Worm (Caenorhabditis elegans) whole organism, late embryonic: ENCODE results near the gene tni-1.
A peak's percentile ranks its signal among the peaks of the same experiment; 100 is the strongest.

Experiments used
- C38D4.7 ChIP-seq: fragments of 200-800 bp; sonication (Bioruptor generic); optimal IDR thresholded peaks from 2 replicates; lab custom pipeline; 2018; ENCODE audit warnings: mild to moderate bottlenecking, missing genetic modification characterization, moderate library complexity, missing compliant biosample characterization
- T23F11.4 ChIP-seq: fragments of 200-800 bp; sonication (Bioruptor generic); optimal IDR thresholded peaks from 2 replicates; lab custom pipeline; 2018; ENCODE audit warnings: mild to moderate bottlenecking, missing genetic modification characterization, missing compliant biosample characterization
- ahr-1 ChIP-seq: sonication (generic microtip); optimal IDR thresholded peaks from 2 replicates; lab custom pipeline; 2016; ENCODE audit warnings: missing genetic modification characterization, missing compliant biosample characterization
- ceh-31 ChIP-seq: sonication (generic microtip); optimal IDR thresholded peaks from 2 replicates; lab custom pipeline; 2016; ENCODE audit warnings: missing genetic modification characterization, missing compliant biosample characterization
- ceh-45 ChIP-seq: fragments of 200-800 bp; sonication (Bioruptor generic); IDR thresholded peaks from 2 replicates; pipeline ENCODE4 v1.3.6; 2022; ENCODE audit warnings: missing genetic modification reagents, missing genetic modification characterization, missing compliant biosample characterization
- elt-2 ChIP-seq: sonication (generic microtip); optimal IDR thresholded peaks from 2 replicates; lab custom pipeline; 2016; ENCODE audit warnings: missing genetic modification reagents, missing genetic modification characterization, missing compliant biosample characterization
- hlh-8 ChIP-seq: sonication (generic microtip); optimal IDR thresholded peaks from 2 replicates; lab custom pipeline; 2016; ENCODE audit warnings: missing genotype, missing genetic modification characterization, missing compliant biosample characterization
- mec-3 ChIP-seq: sonication (generic microtip); optimal IDR thresholded peaks from 2 replicates; lab custom pipeline; 2016; ENCODE audit warnings: borderline replicate concordance, missing genetic modification characterization, missing compliant biosample characterization
- nhr-232 ChIP-seq: sonication (generic microtip); optimal IDR thresholded peaks from 2 replicates; lab custom pipeline; 2016; ENCODE audit warnings: missing genetic modification characterization, missing compliant biosample characterization
- npax-4 ChIP-seq: sonication (generic microtip); optimal IDR thresholded peaks from 2 replicates; lab custom pipeline; 2016; ENCODE audit warnings: missing genetic modification characterization, missing compliant biosample characterization
- pat-9 ChIP-seq: fragments of 200-800 bp; sonication (Bioruptor generic); optimal IDR thresholded peaks from 2 replicates; lab custom pipeline; 2018; ENCODE audit warnings: mild to moderate bottlenecking, missing genetic modification characterization, moderate library complexity, missing compliant biosample characterization
- pha-2 ChIP-seq: sonication (generic microtip); optimal IDR thresholded peaks from 2 replicates; lab custom pipeline; 2017; ENCODE audit warnings: mild to moderate bottlenecking, missing genetic modification characterization, missing compliant biosample characterization
- pros-1 ChIP-seq: fragments of 150-350 bp; optimal IDR thresholded peaks from 2 replicates; lab custom pipeline; 2014; ENCODE audit warnings: missing biosample characterization, missing genetic modification reagents, missing genetic modification characterization
- ref-2 ChIP-seq: sonication (generic microtip); optimal IDR thresholded peaks from 2 replicates; lab custom pipeline; 2016; ENCODE audit warnings: missing genetic modification characterization, missing compliant biosample characterization
- sox-2 ChIP-seq: fragments of 200-800 bp; sonication (Bioruptor generic); IDR thresholded peaks from 2 replicates; pipeline ENCODE4 v1.3.6; 2022; ENCODE audit warnings: missing genetic modification reagents, missing genetic modification characterization, missing compliant biosample characterization
- unc-42 ChIP-seq: sonication (generic microtip); optimal IDR thresholded peaks from 2 replicates; lab custom pipeline; 2016; ENCODE audit warnings: missing genotype, missing genetic modification characterization, missing compliant biosample characterization
- unc-86 ChIP-seq: sonication (generic microtip); optimal IDR thresholded peaks from 2 replicates; lab custom pipeline; 2016; ENCODE audit warnings: missing genetic modification characterization, missing compliant biosample characterization
- zip-5 ChIP-seq: sonication (generic microtip); optimal IDR thresholded peaks from 2 replicates; lab custom pipeline; 2016; ENCODE audit warnings: missing genetic modification characterization, missing compliant biosample characterization

tni-1 gene

ce11 chrX:11328710-11329109 lies 48.6 kb downstream of the tni-1 start:
- TF ChIP-seq C38D4.7 (GFP tag; lab: Kevin White, UChicago) = no peak
- no peak for TF ChIP-seq mec-3
- TF ChIP-seq unc-42 (tag; lab: Kevin White, UChicago) = peak; percentile 87
- no peak for TF ChIP-seq pha-2
- TF ChIP-seq ref-2 = no peak

- TF ChIP-seq ceh-45 (GFP tag; lab: Robert Waterston, UW) = no peak
- no peak for TF ChIP-seq ceh-31
- no peak for TF ChIP-seq npax-4 (tag; lab: Kevin White, UChicago)
- no peak for TF ChIP-seq ahr-1 (tag; lab: Kevin White, UChicago)
- TF ChIP-seq unc-86 (tag; lab: Kevin White, UChicago) = no peak
- TF ChIP-seq zip-5 (tag; lab: Kevin White, UChicago) = no peak
- no peak for TF ChIP-seq nhr-232 (tag; lab: Kevin White, UChicago)
- TF ChIP-seq T23F11.4 (GFP tag; lab: Kevin White, UChicago) = no peak
- TF ChIP-seq elt-2 (tag; lab: Kevin White, UChicago) = no peak
- TF ChIP-seq hlh-8 (tag; lab: Kevin White, UChicago) = no peak
- TF ChIP-seq pros-1 (tag; lab: Kevin White, UChicago) = no peak
- no peak for TF ChIP-seq sox-2 (GFP tag; lab: Robert Waterston, UW)
- no peak for TF ChIP-seq pat-9 (tag; lab: Kevin White, UChicago)
- TF ChIP-seq, all 69 proteins: peak for 0
Measured at ce11 chrX:11326827-11327226, 50.4 kb downstream of the tni-1 start, which contains the start of gene ZK455.5. ZK455.5 (minus strand) TSS chrX:11326927.
